Fruit fly (Drosophila melanogaster) whole organism, embryonic: Measurements from ENCODE around the gene GstZ1.

Source experiments
- Atf3 ChIP-seq: fragments of 200-800 bp; sonication (Bioruptor generic); optimal IDR thresholded peaks from 3 replicates; lab custom pipeline; 2016; ENCODE audit warnings: missing biosample characterization, missing genetic modification characterization
- CG10543 ChIP-seq: fragments of 200-800 bp; sonication (Bioruptor generic); optimal IDR thresholded peaks from 3 replicates; lab custom pipeline; 2017; ENCODE audit warnings: missing biosample characterization, mild to moderate bottlenecking, missing genetic modification characterization, moderate library complexity
- CG10979 ChIP-seq: fragments of 200-800 bp; sonication (Bioruptor generic); optimal IDR thresholded peaks from 2 replicates; lab custom pipeline; 2018; ENCODE audit warnings: missing biosample characterization, mild to moderate bottlenecking, missing genetic modification characterization, moderate library complexity
- CG11560 ChIP-seq: fragments of 200-800 bp; sonication (Bioruptor generic); IDR thresholded peaks from 3 replicates; pipeline ENCODE4 v1.3.6; 2022; ENCODE audit warnings: missing biosample characterization, missing genetic modification characterization
- CG11723 ChIP-seq: fragments of 200-800 bp; sonication (Bioruptor generic); optimal IDR thresholded peaks from 2 replicates; lab custom pipeline; 2017; ENCODE audit warnings: missing biosample characterization, mild to moderate bottlenecking, missing genetic modification characterization
- CG15073 ChIP-seq: fragments of 200-800 bp; sonication (Bioruptor generic); optimal IDR thresholded peaks from 2 replicates; lab custom pipeline; 2016; ENCODE audit warnings: missing biosample characterization, missing genetic modification characterization
- CG17568 ChIP-seq: fragments of 200-800 bp; sonication (Bioruptor generic); optimal IDR thresholded peaks from 2 replicates; lab custom pipeline; 2018; ENCODE audit warnings: missing biosample characterization, mild to moderate bottlenecking, missing genetic modification characterization, moderate library complexity
- CG17829 ChIP-seq: fragments of 200-800 bp; optimal IDR thresholded peaks from 2 replicates; lab custom pipeline; 2019; ENCODE audit warnings: missing biosample characterization, mild to moderate bottlenecking, missing genetic modification characterization, moderate library complexity
- CG18262 ChIP-seq: fragments of 200-800 bp; optimal IDR thresholded peaks from 3 replicates; lab custom pipeline; 2019; ENCODE audit warnings: missing biosample characterization, mild to moderate bottlenecking, missing genetic modification characterization, moderate library complexity
- CG2129 ChIP-seq: fragments of 200-800 bp; sonication (Bioruptor generic); IDR thresholded peaks from 2 replicates; pipeline ENCODE4 v1.3.6; 2022; ENCODE audit warnings: missing biosample characterization, missing genetic modification characterization; ENCODE audit not compliant: partially characterized antibody
- CG34224 ChIP-seq: fragments of 200-800 bp; sonication (Bioruptor generic); IDR thresholded peaks from 3 replicates; pipeline ENCODE4 v1.3.6; 2022; ENCODE audit warnings: missing biosample characterization, missing genetic modification characterization; ENCODE audit not compliant: partially characterized antibody
- CG34376 ChIP-seq: fragments of 200-800 bp; sonication (Bioruptor generic); optimal IDR thresholded peaks from 2 replicates; lab custom pipeline; 2018; ENCODE audit warnings: missing biosample characterization, mild to moderate bottlenecking, missing genetic modification characterization
- CG4707 ChIP-seq: fragments of 200-800 bp; sonication (Bioruptor generic); optimal IDR thresholded peaks from 2 replicates; lab custom pipeline; 2018; ENCODE audit warnings: missing biosample characterization, mild to moderate bottlenecking, missing genetic modification characterization, moderate library complexity
- CG6813 ChIP-seq: fragments of 200-800 bp; sonication (Bioruptor generic); optimal IDR thresholded peaks from 2 replicates; lab custom pipeline; 2017; ENCODE audit warnings: missing biosample characterization, missing genetic modification characterization, mild to moderate bottlenecking, moderate library complexity, missing genetic modification reagents
- CG7372 ChIP-seq: fragments of 200-800 bp; sonication (Bioruptor generic); IDR thresholded peaks from 2 replicates; pipeline ENCODE4 v1.3.6; 2022; ENCODE audit warnings: missing biosample characterization, missing genetic modification characterization
- CG8089 ChIP-seq: fragments of 200-800 bp; sonication (Bioruptor generic); optimal IDR thresholded peaks from 3 replicates; lab custom pipeline; 2016; ENCODE audit warnings: missing biosample characterization, missing genetic modification characterization
- CG8478 ChIP-seq: fragments of >200 bp; optimal IDR thresholded peaks from 2 replicates; lab custom pipeline; 2018
- CG8765 ChIP-seq: fragments of 200-800 bp; sonication (Bioruptor generic); IDR thresholded peaks from 2 replicates; pipeline ENCODE4 v1.3.6; 2022; ENCODE audit warnings: missing biosample characterization, missing genetic modification characterization
- D ChIP-seq, 2 experiments: fragments of 200-800 bp in 1 of 2; fragments of >200 bp in 1 of 2; sonication (Bioruptor generic) in 1 of 2; optimal IDR thresholded peaks; 2 replicates in 1 of 2; 3 replicates in 1 of 2; lab custom pipeline; 2017; ENCODE audit warnings: mild to moderate bottlenecking in 1 of 2, missing biosample characterization in 1 of 2, missing genetic modification characterization in 1 of 2, missing genetic modification reagents in 1 of 2
- Dbx ChIP-seq: fragments of 200-800 bp; sonication (Bioruptor generic); IDR thresholded peaks from 3 replicates; pipeline ENCODE4 v1.3.6; 2022; ENCODE audit warnings: missing biosample characterization, missing genetic modification characterization
- Deaf1 ChIP-seq: fragments of 200-800 bp; optimal IDR thresholded peaks from 3 replicates; lab custom pipeline; 2019; ENCODE audit warnings: missing biosample characterization, mild to moderate bottlenecking, missing genetic modification characterization, moderate library complexity
- Fer1 ChIP-seq: fragments of 200-800 bp; sonication (Bioruptor generic); optimal IDR thresholded peaks from 2 replicates; lab custom pipeline; 2017; ENCODE audit warnings: missing biosample characterization, mild to moderate bottlenecking, missing genetic modification characterization
- Gug ChIP-seq: fragments of 200-800 bp; sonication (Bioruptor generic); IDR thresholded peaks from 4 replicates; pipeline ENCODE4 v1.3.6; 2022; ENCODE audit warnings: missing biosample characterization, missing genetic modification characterization
- HmgD ChIP-seq: fragments of 200-800 bp; sonication (Bioruptor generic); optimal IDR thresholded peaks from 3 replicates; lab custom pipeline; 2016; ENCODE audit warnings: missing biosample characterization, missing genetic modification characterization
- Hr3 ChIP-seq: fragments of 200-800 bp; sonication (Bioruptor generic); optimal IDR thresholded peaks from 3 replicates; lab custom pipeline; 2016; ENCODE audit warnings: missing biosample characterization, missing genetic modification characterization
- Hr78 ChIP-seq, 2 experiments: fragments of 200-800 bp in 1 of 2; fragments of >200 bp in 1 of 2; sonication (Bioruptor generic) in 1 of 2; optimal IDR thresholded peaks; 2 replicates each; lab custom pipeline; 2017 to 2019; ENCODE audit warnings: missing biosample characterization in 2 of 2, missing genetic modification characterization in 2 of 2, mild to moderate bottlenecking in 1 of 2, moderate library complexity in 1 of 2
- Jarid2 ChIP-seq: fragments of 200-800 bp; sonication (Bioruptor generic); optimal IDR thresholded peaks from 3 replicates; lab custom pipeline; 2017; ENCODE audit warnings: mild to moderate bottlenecking, missing biosample characterization, missing genetic modification reagents, missing genetic modification characterization
- Mad ChIP-seq: fragments of 200-800 bp; sonication (Bioruptor generic); optimal IDR thresholded peaks from 2 replicates; lab custom pipeline; 2016; ENCODE audit warnings: missing biosample characterization, missing genetic modification characterization
- Med ChIP-seq: fragments of 200-800 bp; sonication (Bioruptor generic); peaks from one replicate; lab custom pipeline; 2016; ENCODE audit warnings: missing biosample characterization, missing genetic modification characterization, mild to moderate bottlenecking, inconsistent platforms, moderate library complexity
- NC2β ChIP-seq: fragments of 200-800 bp; sonication (Bioruptor generic); optimal IDR thresholded peaks from 2 replicates; lab custom pipeline; 2016; ENCODE audit warnings: missing biosample characterization, missing genetic modification characterization
- Optix ChIP-seq: fragments of 200-800 bp; sonication (Bioruptor generic); IDR thresholded peaks from 3 replicates; pipeline ENCODE4 v1.3.6; 2022; ENCODE audit warnings: missing biosample characterization, missing genetic modification characterization
- Sin3A ChIP-seq: fragments of >200 bp; optimal IDR thresholded peaks from 2 replicates; lab custom pipeline; 2018
- Ssrp ChIP-seq: fragments of 200-800 bp; sonication (Bioruptor generic); optimal IDR thresholded peaks from 2 replicates; lab custom pipeline; 2018; ENCODE audit warnings: missing biosample characterization, mild to moderate bottlenecking, missing genetic modification characterization, moderate library complexity
- Trl ChIP-seq, 3 experiments: fragments of >200 bp in 2 of 3; fragments of 200-800 bp in 1 of 3; sonication (Bioruptor generic) in 1 of 3; optimal IDR thresholded peaks; 2 replicates in 1 of 3; 3 replicates in 2 of 3; lab custom pipeline; 2016 to 2017; ENCODE audit warnings: missing biosample characterization in 1 of 3, missing genetic modification characterization in 1 of 3
- ato ChIP-seq: fragments of 200-800 bp; sonication (Bioruptor generic); IDR thresholded peaks from 2 replicates; pipeline ENCODE4 v1.3.6; 2022; ENCODE audit warnings: missing biosample characterization, missing genetic modification characterization; ENCODE audit not compliant: partially characterized antibody
- bigmax ChIP-seq: fragments of 200-800 bp; sonication (Bioruptor generic); optimal IDR thresholded peaks from 2 replicates; lab custom pipeline; 2018; ENCODE audit warnings: missing biosample characterization, mild to moderate bottlenecking, missing genetic modification characterization
- cas ChIP-seq: fragments of 200-800 bp; sonication (Bioruptor generic); IDR thresholded peaks from 2 replicates; pipeline ENCODE4 v1.3.6; 2022; ENCODE audit warnings: missing biosample characterization, missing genetic modification characterization
- chinmo ChIP-seq: fragments of 200-800 bp; sonication (Bioruptor generic); IDR thresholded peaks from 4 replicates; pipeline ENCODE4 v1.3.6; 2022; ENCODE audit warnings: missing biosample characterization, missing genetic modification characterization; ENCODE audit not compliant: partially characterized antibody
- cwo ChIP-seq: fragments of 200-800 bp; sonication (Bioruptor generic); optimal IDR thresholded peaks from 3 replicates; lab custom pipeline; 2017; ENCODE audit warnings: missing biosample characterization, missing genetic modification characterization, mild to moderate bottlenecking, moderate library complexity, missing genetic modification reagents
- ewg ChIP-seq: fragments of 200-800 bp; sonication (Bioruptor generic); optimal IDR thresholded peaks from 3 replicates; lab custom pipeline; 2017; ENCODE audit warnings: mild to moderate bottlenecking, missing biosample characterization, missing genetic modification reagents, missing genetic modification characterization
- fru ChIP-seq: fragments of >200 bp; optimal IDR thresholded peaks from 2 replicates; lab custom pipeline; 2017
- hkb ChIP-seq, 2 experiments: fragments of 200-800 bp in 1 of 2; fragments of >200 bp in 1 of 2; sonication (Bioruptor generic) in 1 of 2; IDR thresholded peaks in 1 of 2; optimal IDR thresholded peaks in 1 of 2; 2 replicates each; pipeline versions ENCODE4 v1.3.6 to Lab custom; 2017 to 2022; ENCODE audit warnings: missing biosample characterization in 1 of 2, missing genetic modification characterization in 1 of 2
- nau ChIP-seq: fragments of 200-800 bp; sonication (Bioruptor generic); optimal IDR thresholded peaks from 3 replicates; lab custom pipeline; 2017; ENCODE audit warnings: missing biosample characterization, mild to moderate bottlenecking, missing genetic modification characterization, missing genetic modification reagents
- pho ChIP-seq: fragments of 200-800 bp; sonication (Bioruptor generic); optimal IDR thresholded peaks from 2 replicates; lab custom pipeline; 2016; ENCODE audit warnings: missing biosample characterization, missing genetic modification characterization
- sd ChIP-seq: fragments of 200-800 bp; sonication (Bioruptor generic); optimal IDR thresholded peaks from 3 replicates; lab custom pipeline; 2018; ENCODE audit warnings: missing biosample characterization, mild to moderate bottlenecking, missing genetic modification characterization, moderate library complexity
- sim ChIP-seq: fragments of 200-800 bp; sonication (Bioruptor generic); IDR thresholded peaks from 2 replicates; pipeline ENCODE4 v1.3.6; 2022; ENCODE audit warnings: missing biosample characterization, missing genetic modification characterization
- slou ChIP-seq: fragments of 200-800 bp; sonication (Bioruptor generic); optimal IDR thresholded peaks from 3 replicates; lab custom pipeline; 2016; ENCODE audit warnings: missing biosample characterization, missing genetic modification characterization
- sug ChIP-seq: fragments of 200-800 bp; optimal IDR thresholded peaks from 2 replicates; lab custom pipeline; 2019; ENCODE audit warnings: missing biosample characterization, mild to moderate bottlenecking, missing genetic modification characterization, moderate library complexity
- tin ChIP-seq: fragments of 200-800 bp; sonication (Bioruptor generic); optimal IDR thresholded peaks from 3 replicates; lab custom pipeline; 2016; ENCODE audit warnings: missing biosample characterization, missing genetic modification characterization
- vfl ChIP-seq: fragments of 200-800 bp; sonication (Bioruptor generic); optimal IDR thresholded peaks from 2 replicates; lab custom pipeline; 2016; ENCODE audit warnings: missing biosample characterization, missing genetic modification characterization

The GstZ1 gene

DNA sequence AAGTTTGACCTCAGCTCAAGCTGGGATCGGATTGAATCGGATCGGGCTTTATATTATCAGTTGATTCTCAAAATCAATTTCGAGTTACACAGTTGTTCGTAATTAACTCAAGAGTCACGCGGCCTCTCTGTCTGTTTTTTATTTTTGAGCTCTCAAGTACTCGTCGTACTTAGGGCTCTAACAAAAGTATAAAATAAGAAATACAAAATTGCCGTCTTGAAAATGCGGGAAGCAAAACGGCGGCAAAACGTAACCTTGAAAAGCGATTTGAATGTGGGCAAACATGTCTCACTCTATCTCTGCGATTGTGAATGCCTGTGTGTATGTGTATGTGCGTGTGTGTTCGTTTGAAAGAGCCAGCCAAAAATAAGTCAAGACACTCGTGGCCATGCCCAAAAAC is 18.7 kb downstream of the GstZ1 start (continued):
- TF ChIP-seq D (optimal IDR thresholded peaks at IDR 0.05; lab: Kevin White, UChicago) (no peak), D (GFP tag; optimal IDR thresholded peaks at IDR 0.05; lab: Kevin White, UChicago) (no peak), sim (GFP tag; lab: Robert Waterston, UW) (no peak), CG11723 (GFP tag; lab: Kevin White, UChicago) (no peak), fru (lab: Kevin White, UChicago) (no peak), CG17829 (tag; lab: Kevin White, UChicago) (no peak), CG2129 (GFP tag; lab: Robert Waterston, UW) (no peak), Med (GFP tag; lab: Kevin White, UChicago) (peak; percentile 45), Trl (optimal IDR thresholded peaks at IDR 0.05; lab: Kevin White, UChicago) (peak in 1 of 2 experiments; percentile 25), Trl (GFP tag; optimal IDR thresholded peaks at IDR 0.05; lab: Kevin White, UChicago) (no peak), CG8765 (GFP tag; lab: Robert Waterston, UW) (no peak), CG15073 (GFP tag; lab: Kevin White, UChicago) (no peak), HmgD (GFP tag; lab: Kevin White, UChicago) (no peak), Gug (no peak), hkb (optimal IDR thresholded peaks at IDR 0.05; lab: Kevin White, UChicago) (no peak), hkb (GFP tag; IDR thresholded peaks at IDR 0.05; lab: Robert Waterston, UW) (0 out of 2 replicates have a peak, but pooled peaks have one; percentile 19), CG34224 (GFP tag; lab: Robert Waterston, UW) (no peak), Jarid2 (GFP tag; lab: Kevin White, UChicago) (no peak), Atf3 (no peak), slou (GFP tag; lab: Kevin White, UChicago) (no peak), NC2β (GFP tag; lab: Kevin White, UChicago) (no peak), CG18262 (tag; lab: Kevin White, UChicago) (no peak), CG10543 (GFP tag; lab: Kevin White, UChicago) (peak; percentile 52), CG4707 (GFP tag; lab: Kevin White, UChicago) (no peak), CG34376 (peak; percentile 75), CG11560 (tag; lab: Robert Waterston, UW) (no peak), CG8478 (no peak), cas (GFP tag; lab: Robert Waterston, UW) (no peak), CG10979 (tag; lab: Kevin White, UChicago) (no peak), sug (tag; lab: Kevin White, UChicago) (peak; percentile 62), Mad (GFP tag; lab: Kevin White, UChicago) (no peak), sd (peak; percentile 48), Dbx (GFP tag; lab: Robert Waterston, UW) (no peak), chinmo (GFP tag; lab: Robert Waterston, UW) (peak; percentile 76; the same call in 3 of the 4 replicates), ewg (GFP tag; lab: Kevin White, UChicago) (no peak), Hr3 (GFP tag; lab: Kevin White, UChicago) (no peak), CG7372 (GFP tag; lab: Robert Waterston, UW) (no peak), bigmax (GFP tag; lab: Kevin White, UChicago) (no peak), Deaf1 (tag; lab: Kevin White, UChicago) (peak; percentile 25), tin (no peak), Ssrp (no peak), vfl (GFP tag; lab: Kevin White, UChicago) (no peak), Optix (GFP tag; lab: Robert Waterston, UW) (no peak), pho (GFP tag; lab: Kevin White, UChicago) (no peak), cwo (GFP tag; lab: Kevin White, UChicago) (no peak), ato (GFP tag; lab: Robert Waterston, UW) (no peak), Sin3A (lab: Kevin White, UChicago) (no peak), CG8089 (no peak), Hr78 (GFP tag; optimal IDR thresholded peaks at IDR 0.05; lab: Kevin White, UChicago) (peak in 1 of 2 experiments; percentile 24), CG17568 (GFP tag; lab: Kevin White, UChicago) (no peak), Fer1 (GFP tag; lab: Kevin White, UChicago) (no peak), nau (no peak), CG6813 (no peak)
